Worm (Caenorhabditis elegans) whole organism, mixed stage, embryonic: Measurements from ENCODE around the gene W05E10.1.

Experiments used
- lin-13 ChIP-seq: fragments of 150-350 bp; optimal IDR thresholded peaks from 2 replicates; lab custom pipeline; 2014; ENCODE audit warnings: missing biosample characterization, missing genetic modification characterization
- lsy-2 ChIP-seq: fragments of 150-350 bp; optimal IDR thresholded peaks from 2 replicates; lab custom pipeline; 2014; ENCODE audit warnings: missing biosample characterization, missing genetic modification characterization
- unc-39 ChIP-seq: fragments of 150-350 bp; optimal IDR thresholded peaks from 2 replicates; lab custom pipeline; 2014; ENCODE audit warnings: missing biosample characterization, missing genetic modification characterization

DNA sequence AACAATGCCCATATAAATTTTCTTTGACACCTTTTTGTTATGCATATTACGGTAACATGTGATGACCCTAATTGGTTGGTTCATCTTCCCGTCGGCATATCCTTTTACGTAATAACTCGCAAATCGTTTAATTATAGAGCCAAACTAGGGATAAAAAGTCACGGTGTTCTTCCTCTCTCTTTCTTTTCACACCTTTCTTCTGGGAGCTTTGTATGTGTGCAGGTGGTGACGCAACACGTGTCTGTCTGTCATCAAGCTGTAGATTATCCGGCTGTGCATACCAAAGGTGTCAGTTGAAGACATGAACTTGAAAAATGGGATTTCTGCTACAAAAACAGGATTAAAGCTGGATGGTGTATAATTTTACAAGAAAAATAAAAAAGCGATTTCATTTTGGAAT, 30.9 kb downstream of the W05E10.1 start:
- TF ChIP-seq lsy-2 (tag; lab: Kevin White, UChicago) (no peak), lin-13 (no peak), unc-39 (tag; lab: Kevin White, UChicago) (no peak)
